Worm (Caenorhabditis elegans) whole organism, midembryonic: ENCODE results near the gene fkb-1.

Experiments used
- flt-1 ChIP-seq: fragments of 200-800 bp; sonication (Bioruptor generic); IDR thresholded peaks from 2 replicates; pipeline ENCODE4 v1.3.6; 2022; ENCODE audit warnings: missing genetic modification characterization, missing compliant biosample characterization
- med-1 ChIP-seq: sonication (generic microtip); optimal IDR thresholded peaks from 2 replicates; lab custom pipeline; 2017; ENCODE audit warnings: missing genetic modification characterization, mild to moderate bottlenecking, missing compliant biosample characterization, antibody characterized with exemption, missing genetic modification reagents; ENCODE audit not compliant: insufficient read depth

DNA sequence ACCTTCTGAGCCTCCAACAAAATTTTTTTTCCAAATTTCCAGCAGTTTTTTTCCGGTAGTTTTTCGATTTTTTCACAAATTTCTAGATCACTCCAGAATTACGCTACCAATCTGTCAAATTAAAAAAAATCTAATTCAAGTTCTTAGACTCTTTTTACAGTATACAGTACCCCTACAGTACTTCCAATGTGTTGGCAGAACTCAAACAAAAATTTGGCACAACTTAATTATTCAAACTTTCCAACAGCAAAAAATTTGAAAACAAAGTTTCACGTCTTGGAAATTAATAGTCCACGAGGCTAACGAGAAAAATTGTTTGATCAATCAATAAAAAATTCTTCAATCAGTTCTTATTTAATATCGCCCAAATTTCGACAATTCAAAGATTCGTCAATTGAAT lies 13.4 kb downstream of the fkb-1 start, which contains the start of gene F36H1.3:
- TF ChIP-seq med-1 (GFP tag; lab: Kevin White, UChicago): no peak
- TF ChIP-seq flt-1 (GFP tag; lab: Robert Waterston, UW): no peak
